Worm (Caenorhabditis elegans) whole organism, late embryonic: ENCODE data around the gene mrps-2.

ENCODE experiments used
- C08G9.2 ChIP-seq: sonication (generic microtip); optimal IDR thresholded peaks from 2 replicates; lab custom pipeline; 2016; ENCODE audit warnings: mild to moderate bottlenecking, missing genetic modification characterization, moderate library complexity, missing compliant biosample characterization
- K02D7.2 ChIP-seq: sonication (generic microtip); optimal IDR thresholded peaks from 2 replicates; lab custom pipeline; 2017; ENCODE audit warnings: mild to moderate bottlenecking, missing genetic modification characterization, missing compliant biosample characterization
- K09A11.1 ChIP-seq: sonication (generic microtip); optimal IDR thresholded peaks from 2 replicates; lab custom pipeline; 2017; ENCODE audit warnings: antibody characterized with exemption, mild to moderate bottlenecking, missing genetic modification characterization, missing compliant biosample characterization; ENCODE audit not compliant: insufficient read depth
- ahr-1 ChIP-seq: sonication (generic microtip); optimal IDR thresholded peaks from 2 replicates; lab custom pipeline; 2016; ENCODE audit warnings: missing genetic modification characterization, missing compliant biosample characterization
- ceh-2 ChIP-seq: sonication (generic microtip); optimal IDR thresholded peaks from 2 replicates; lab custom pipeline; 2016; ENCODE audit warnings: missing genotype, missing genetic modification characterization, missing compliant biosample characterization
- ceh-22 ChIP-seq: sonication (generic microtip); optimal IDR thresholded peaks from 2 replicates; lab custom pipeline; 2017; ENCODE audit warnings: missing biosample characterization, missing genetic modification characterization
- ceh-24 ChIP-seq: sonication (generic microtip); optimal IDR thresholded peaks from 2 replicates; lab custom pipeline; 2016; ENCODE audit warnings: mild to moderate bottlenecking, missing genetic modification characterization, missing compliant biosample characterization
- ceh-30 ChIP-seq: fragments of 150-350 bp; optimal IDR thresholded peaks from 2 replicates; lab custom pipeline; 2014; ENCODE audit warnings: missing biosample characterization, missing genetic modification characterization
- ceh-48 ChIP-seq: sonication (generic microtip); optimal IDR thresholded peaks from 2 replicates; lab custom pipeline; 2016; ENCODE audit warnings: missing genetic modification characterization, inconsistent platforms, missing compliant biosample characterization
- ceh-6 ChIP-seq: fragments of 200-800 bp; sonication (Bioruptor generic); optimal IDR thresholded peaks from 2 replicates; lab custom pipeline; 2018; ENCODE audit warnings: mild to moderate bottlenecking, missing genetic modification characterization, missing compliant biosample characterization
- ceh-9 ChIP-seq: sonication (generic microtip); optimal IDR thresholded peaks from 2 replicates; lab custom pipeline; 2016; ENCODE audit warnings: mild to moderate bottlenecking, missing genetic modification characterization, inconsistent platforms, missing compliant biosample characterization
- che-1 ChIP-seq: sonication (generic microtip); optimal IDR thresholded peaks from 2 replicates; lab custom pipeline; 2016; ENCODE audit warnings: mild to moderate bottlenecking, missing genetic modification characterization, missing compliant biosample characterization
- dve-1 ChIP-seq: sonication (generic microtip); optimal IDR thresholded peaks from 2 replicates; lab custom pipeline; 2017; ENCODE audit warnings: antibody characterized with exemption, mild to moderate bottlenecking, missing genetic modification characterization, missing compliant biosample characterization
- elt-2 ChIP-seq: sonication (generic microtip); optimal IDR thresholded peaks from 2 replicates; lab custom pipeline; 2016; ENCODE audit warnings: missing genetic modification reagents, missing genetic modification characterization, missing compliant biosample characterization
- elt-4 ChIP-seq: sonication (generic microtip); optimal IDR thresholded peaks from 2 replicates; lab custom pipeline; 2016; ENCODE audit warnings: missing genetic modification characterization, missing compliant biosample characterization
- eyg-1 ChIP-seq: sonication (generic microtip); optimal IDR thresholded peaks from 2 replicates; lab custom pipeline; 2016; ENCODE audit warnings: missing genotype, missing genetic modification characterization, missing compliant biosample characterization
- fkh-6 ChIP-seq: sonication (generic microtip); optimal IDR thresholded peaks from 2 replicates; lab custom pipeline; 2016; ENCODE audit warnings: missing genetic modification characterization, missing compliant biosample characterization
- gmeb-2 ChIP-seq: sonication (generic microtip); optimal IDR thresholded peaks from 2 replicates; lab custom pipeline; 2016; ENCODE audit warnings: missing genetic modification characterization, inconsistent platforms, missing compliant biosample characterization
- hlh-13 ChIP-seq: fragments of 200-800 bp; sonication (Bioruptor generic); optimal IDR thresholded peaks from 2 replicates; lab custom pipeline; 2018; ENCODE audit warnings: mild to moderate bottlenecking, missing genetic modification characterization, missing compliant biosample characterization
- hlh-15 ChIP-seq: sonication (generic microtip); optimal IDR thresholded peaks from 2 replicates; lab custom pipeline; 2016; ENCODE audit warnings: missing genetic modification characterization, missing compliant biosample characterization
- hlh-30 ChIP-seq: sonication (generic microtip); optimal IDR thresholded peaks from 2 replicates; lab custom pipeline; 2017; ENCODE audit warnings: antibody characterized with exemption, missing genetic modification characterization, missing compliant biosample characterization; ENCODE audit not compliant: insufficient read depth
- hlh-6 ChIP-seq: sonication (generic microtip); optimal IDR thresholded peaks from 2 replicates; lab custom pipeline; 2016; ENCODE audit warnings: missing genotype, missing genetic modification characterization, missing compliant biosample characterization
- hlh-8 ChIP-seq: sonication (generic microtip); optimal IDR thresholded peaks from 2 replicates; lab custom pipeline; 2016; ENCODE audit warnings: missing genotype, missing genetic modification characterization, missing compliant biosample characterization
- lin-11 ChIP-seq: fragments of 200-800 bp; sonication (Bioruptor generic); optimal IDR thresholded peaks from 2 replicates; lab custom pipeline; 2018; ENCODE audit warnings: mild to moderate bottlenecking, missing genetic modification characterization, missing compliant biosample characterization
- mec-3 ChIP-seq: sonication (generic microtip); optimal IDR thresholded peaks from 2 replicates; lab custom pipeline; 2016; ENCODE audit warnings: borderline replicate concordance, missing genetic modification characterization, missing compliant biosample characterization
- nfya-1 ChIP-seq: sonication (generic microtip); optimal IDR thresholded peaks from 2 replicates; lab custom pipeline; 2017; ENCODE audit warnings: missing genetic modification characterization, mild to moderate bottlenecking, missing compliant biosample characterization, antibody characterized with exemption, moderate library complexity
- nhr-232 ChIP-seq: sonication (generic microtip); optimal IDR thresholded peaks from 2 replicates; lab custom pipeline; 2016; ENCODE audit warnings: missing genetic modification characterization, missing compliant biosample characterization
- odd-2 ChIP-seq: sonication (generic microtip); optimal IDR thresholded peaks from 2 replicates; lab custom pipeline; 2017; ENCODE audit warnings: antibody characterized with exemption, mild to moderate bottlenecking, missing genetic modification characterization, missing compliant biosample characterization
- pat-9 ChIP-seq: fragments of 200-800 bp; sonication (Bioruptor generic); optimal IDR thresholded peaks from 2 replicates; lab custom pipeline; 2018; ENCODE audit warnings: mild to moderate bottlenecking, missing genetic modification characterization, moderate library complexity, missing compliant biosample characterization
- pax-1 ChIP-seq: fragments of 150-350 bp; optimal IDR thresholded peaks from 2 replicates; lab custom pipeline; 2014; ENCODE audit warnings: missing biosample characterization, missing genetic modification characterization
- pha-2 ChIP-seq: sonication (generic microtip); optimal IDR thresholded peaks from 2 replicates; lab custom pipeline; 2017; ENCODE audit warnings: mild to moderate bottlenecking, missing genetic modification characterization, missing compliant biosample characterization
- ref-2 ChIP-seq: sonication (generic microtip); optimal IDR thresholded peaks from 2 replicates; lab custom pipeline; 2016; ENCODE audit warnings: missing genetic modification characterization, missing compliant biosample characterization
- rnt-1 ChIP-seq: sonication (generic microtip); optimal IDR thresholded peaks from 2 replicates; lab custom pipeline; 2016; ENCODE audit warnings: missing genetic modification characterization, missing compliant biosample characterization
- sdc-2 ChIP-seq: sonication (generic microtip); optimal IDR thresholded peaks from 2 replicates; lab custom pipeline; 2016; ENCODE audit warnings: missing genotype, missing genetic modification characterization, missing compliant biosample characterization
- sox-4 ChIP-seq: sonication (generic microtip); optimal IDR thresholded peaks from 2 replicates; lab custom pipeline; 2017; ENCODE audit warnings: mild to moderate bottlenecking, missing genetic modification characterization, inconsistent platforms, missing compliant biosample characterization
- syd-9 ChIP-seq: sonication (generic microtip); optimal IDR thresholded peaks from 2 replicates; lab custom pipeline; 2016; ENCODE audit warnings: mild to moderate bottlenecking, missing genetic modification characterization, moderate library complexity, missing compliant biosample characterization
- ttx-3 ChIP-seq: sonication (generic microtip); optimal IDR thresholded peaks from 2 replicates; lab custom pipeline; 2016; ENCODE audit warnings: missing genetic modification reagents, missing genetic modification characterization, missing compliant biosample characterization
- unc-3 ChIP-seq, 2 experiments: fragments of 200-800 bp in 1 of 2; sonication (Bioruptor generic) in 1 of 2; sonication (generic microtip) in 1 of 2; conservative IDR thresholded peaks in 1 of 2; optimal IDR thresholded peaks in 1 of 2; 2 replicates each; pipeline versions ENCODE4 v1.3.6 to Lab custom; 2016 to 2022; ENCODE audit warnings: missing compliant biosample characterization in 2 of 2, missing genetic modification characterization in 2 of 2, missing genetic modification reagents in 1 of 2
- unc-42 ChIP-seq: sonication (generic microtip); optimal IDR thresholded peaks from 2 replicates; lab custom pipeline; 2016; ENCODE audit warnings: missing genotype, missing genetic modification characterization, missing compliant biosample characterization
- zip-5 ChIP-seq: sonication (generic microtip); optimal IDR thresholded peaks from 2 replicates; lab custom pipeline; 2016; ENCODE audit warnings: missing genetic modification characterization, missing compliant biosample characterization

mrps-2 gene

ce11 chrV:8465386-8465785 is at the start of gene mrps-2:
Gene mrps-2, plus strand, starts transcription at chrV:8465686.
- no peak for TF ChIP-seq unc-42
- no peak for TF ChIP-seq ceh-24 (tag; lab: Kevin White, UChicago)
- no peak for TF ChIP-seq ttx-3
- TF ChIP-seq sox-4 (tag; lab: Kevin White, UChicago), result no peak
- no peak for TF ChIP-seq fkh-6
- no peak for TF ChIP-seq elt-4 (tag; lab: Kevin White, UChicago)
- no peak for TF ChIP-seq che-1 (tag; lab: Kevin White, UChicago)
- no peak for TF ChIP-seq hlh-8 (tag; lab: Kevin White, UChicago)
- no peak for TF ChIP-seq syd-9 (tag; lab: Kevin White, UChicago)
- TF ChIP-seq hlh-13 (GFP tag; lab: Kevin White, UChicago), result no peak

DNA sequence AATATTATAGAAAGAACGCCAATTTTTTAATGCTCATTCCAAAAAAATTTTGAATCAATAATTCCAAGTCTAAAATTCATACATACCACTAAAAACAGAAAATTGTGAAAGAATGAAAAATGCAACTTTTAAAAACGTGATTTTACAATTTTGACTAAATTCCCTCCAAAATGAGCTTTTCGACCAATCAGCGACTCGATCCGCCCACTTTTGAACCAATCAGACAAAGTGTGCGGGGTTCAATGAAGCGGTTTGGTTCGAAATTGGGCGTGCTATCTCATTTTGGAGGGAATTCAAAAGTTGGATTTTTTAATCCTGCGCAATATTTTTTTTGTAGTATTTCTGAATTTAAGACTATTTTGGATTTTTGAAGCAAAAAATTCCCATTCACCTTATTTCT is 48.2 kb upstream of the mrps-2 start:
- no peak for TF ChIP-seq hlh-6 (tag; lab: Kevin White, UChicago)
- no peak for TF ChIP-seq eyg-1
- no peak for TF ChIP-seq zip-5 (tag; lab: Kevin White, UChicago)
- peak; percentile 54 for TF ChIP-seq nfya-1 (tag; lab: Kevin White, UChicago)
- no peak for TF ChIP-seq dve-1 (tag; lab: Kevin White, UChicago)
- TF ChIP-seq mec-3 (tag; lab: Kevin White, UChicago), result no peak

DNA sequence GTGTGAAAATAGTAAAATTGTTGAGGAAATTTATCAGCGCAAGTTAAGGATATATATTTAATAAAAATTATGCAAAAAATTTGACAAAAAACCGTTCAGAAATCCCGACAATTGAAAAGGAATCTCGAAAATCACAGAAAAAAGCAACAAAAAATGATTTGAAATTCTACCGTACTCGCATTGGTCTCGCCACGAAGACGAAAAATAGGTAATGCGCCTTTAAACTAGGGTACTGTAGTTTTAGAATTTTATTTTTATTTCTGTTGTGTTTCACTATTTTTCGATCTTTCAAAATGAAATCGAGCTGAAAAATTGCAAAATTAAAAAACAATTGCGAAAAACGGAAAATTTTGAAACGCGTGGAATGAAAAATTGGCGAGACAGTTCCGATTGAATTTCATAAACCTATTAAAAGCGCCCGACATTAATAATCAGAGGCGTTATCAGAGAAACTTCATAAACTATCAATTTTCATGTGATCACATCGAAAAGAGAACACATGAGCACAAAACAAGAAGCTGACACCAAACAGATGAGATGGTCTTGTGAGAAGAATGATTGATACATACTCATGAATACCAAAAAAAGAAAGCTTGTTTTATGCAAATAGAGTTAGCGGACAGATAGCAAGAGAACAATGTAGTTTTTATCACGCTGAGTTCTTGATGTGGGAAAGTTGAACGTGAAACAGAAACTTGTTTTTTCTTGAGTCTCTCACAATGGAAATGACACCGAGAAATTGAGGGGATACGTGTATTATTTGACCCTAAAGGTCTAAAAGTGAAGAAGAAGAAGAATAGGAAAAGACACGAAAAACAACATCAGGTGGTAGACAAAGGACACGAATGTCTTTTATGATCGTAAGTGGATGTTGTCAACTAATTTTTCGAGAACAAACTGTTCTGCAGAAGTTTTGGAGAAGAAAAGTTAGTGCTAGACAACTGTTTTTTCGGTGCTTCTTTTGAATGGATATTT is 40.4 kb upstream of the mrps-2 start:
- TF ChIP-seq ceh-2, result no peak
- no peak for TF ChIP-seq C08G9.2
- no peak for TF ChIP-seq K02D7.2
- TF ChIP-seq odd-2 (tag; lab: Kevin White, UChicago), result no peak
- TF ChIP-seq unc-42, result no peak
- TF ChIP-seq ceh-22 (tag; lab: Kevin White, UChicago), result no peak
- no peak for TF ChIP-seq rnt-1 (tag; lab: Kevin White, UChicago)
- TF ChIP-seq hlh-15 (tag; lab: Kevin White, UChicago), result no peak
- TF ChIP-seq sdc-2, result no peak
- TF ChIP-seq che-1 (tag; lab: Kevin White, UChicago), result no peak
- TF ChIP-seq fkh-6, result no peak

- TF ChIP-seq sdc-2 (no peak), pax-1 (no peak), nhr-232 (tag; lab: Kevin White, UChicago) (no peak), ceh-2 (no peak), C08G9.2 (no peak), eyg-1 (no peak), pat-9 (no peak), mec-3 (tag; lab: Kevin White, UChicago) (no peak), elt-2 (tag; lab: Kevin White, UChicago) (no peak), ahr-1 (tag; lab: Kevin White, UChicago) (no peak), hlh-15 (tag; lab: Kevin White, UChicago) (no peak)
Observed at ce11 chrV:8426210-8426609, 39.3 kb upstream of the mrps-2 start.

ce11 chrV:8426741-8427457 is 38.6 kb upstream of the mrps-2 start:
- TF ChIP-seq hlh-13 (GFP tag; lab: Kevin White, UChicago) (no peak), lin-11 (tag; lab: Kevin White, UChicago) (no peak), ceh-9 (tag; lab: Kevin White, UChicago) (no peak), rnt-1 (tag; lab: Kevin White, UChicago) (no peak), ref-2 (tag; lab: Kevin White, UChicago) (no peak), elt-2 (tag; lab: Kevin White, UChicago) (no peak), ttx-3 (no peak), K09A11.1 (no peak), unc-42 (no peak), pha-2 (tag; lab: Kevin White, UChicago) (no peak), gmeb-2 (no peak), hlh-30 (tag; lab: Kevin White, UChicago) (no peak), nfya-1 (tag; lab: Kevin White, UChicago) (no peak), dve-1 (tag; lab: Kevin White, UChicago) (no peak), ceh-48 (no peak), unc-3 (GFP tag; conservative IDR thresholded peaks at IDR 0.05; lab: Robert Waterston, UW) (no peak), unc-3 (tag; optimal IDR thresholded peaks at IDR 0.05; lab: Kevin White, UChicago) (no peak), sdc-2 (no peak), ceh-30 (no peak), ceh-6 (no peak)
